Worm (Caenorhabditis elegans) whole organism, mixed stage, embryonic: ENCODE data around the gene sre-36.

Source experiments
- M03D4.4 ChIP-seq: sonication (generic microtip); optimal IDR thresholded peaks from 2 replicates; lab custom pipeline; 2017; ENCODE audit warnings: mild to moderate bottlenecking, missing genetic modification characterization, missing compliant biosample characterization
- bed-3 ChIP-seq: fragments of 200-800 bp; sonication (Bioruptor generic); optimal IDR thresholded peaks from 3 replicates; lab custom pipeline; 2018; ENCODE audit warnings: mild to moderate bottlenecking, missing genetic modification characterization, moderate library complexity, missing compliant biosample characterization
- blmp-1 ChIP-seq: fragments of 150-350 bp; optimal IDR thresholded peaks from 2 replicates; lab custom pipeline; 2014; ENCODE audit warnings: missing biosample characterization, missing genetic modification characterization
- ceh-43 ChIP-seq: fragments of 200-800 bp; sonication (Bioruptor generic); optimal IDR thresholded peaks from 2 replicates; lab custom pipeline; 2018; ENCODE audit warnings: mild to moderate bottlenecking, missing genetic modification characterization, moderate library complexity, missing compliant biosample characterization
- ceh-83 ChIP-seq: fragments of 200-800 bp; sonication (Bioruptor generic); optimal IDR thresholded peaks from 2 replicates; lab custom pipeline; 2018; ENCODE audit warnings: mild to moderate bottlenecking, missing genetic modification characterization, missing compliant biosample characterization
- ces-1 ChIP-seq: fragments of 150-350 bp; optimal IDR thresholded peaks from 2 replicates; lab custom pipeline; 2014; ENCODE audit warnings: missing biosample characterization, missing genetic modification reagents, missing genetic modification characterization
- cnd-1 ChIP-seq: fragments of 200-800 bp; sonication (Bioruptor generic); optimal IDR thresholded peaks from 2 replicates; lab custom pipeline; 2018; ENCODE audit warnings: mild to moderate bottlenecking, missing genetic modification characterization, missing compliant biosample characterization
- drap-1 ChIP-seq: fragments of 200-800 bp; sonication (Bioruptor generic); optimal IDR thresholded peaks from 3 replicates; lab custom pipeline; 2018; ENCODE audit warnings: mild to moderate bottlenecking, missing genetic modification characterization, missing compliant biosample characterization
- elt-1 ChIP-seq: sonication (generic microtip); optimal IDR thresholded peaks from 2 replicates; lab custom pipeline; 2017; ENCODE audit warnings: missing genetic modification characterization, mild to moderate bottlenecking, missing compliant biosample characterization, antibody characterized with exemption, moderate library complexity, borderline replicate concordance; ENCODE audit not compliant: insufficient read depth
- elt-3 ChIP-seq: fragments of 150-350 bp; optimal IDR thresholded peaks from 2 replicates; lab custom pipeline; 2014; ENCODE audit warnings: missing biosample characterization, missing genetic modification characterization
- flh-1 ChIP-seq: fragments of 200-800 bp; sonication (Bioruptor generic); optimal IDR thresholded peaks from 2 replicates; lab custom pipeline; 2018; ENCODE audit warnings: mild to moderate bottlenecking, missing genetic modification characterization, moderate library complexity, missing compliant biosample characterization
- ham-2 ChIP-seq: fragments of 200-800 bp; sonication (Bioruptor generic); optimal IDR thresholded peaks from 2 replicates; lab custom pipeline; 2018; ENCODE audit warnings: mild to moderate bottlenecking, missing genetic modification characterization, missing compliant biosample characterization
- hlh-1 ChIP-seq: fragments of 150-350 bp; optimal IDR thresholded peaks from 2 replicates; lab custom pipeline; 2014; ENCODE audit warnings: missing biosample characterization, missing genetic modification reagents, missing genetic modification characterization
- lin-13 ChIP-seq: fragments of 150-350 bp; optimal IDR thresholded peaks from 2 replicates; lab custom pipeline; 2014; ENCODE audit warnings: missing biosample characterization, missing genetic modification characterization
- lin-32 ChIP-seq: fragments of 200-800 bp; sonication (Bioruptor generic); optimal IDR thresholded peaks from 2 replicates; lab custom pipeline; 2018; ENCODE audit warnings: mild to moderate bottlenecking, missing genetic modification characterization, missing compliant biosample characterization
- lsy-2 ChIP-seq: fragments of 150-350 bp; optimal IDR thresholded peaks from 2 replicates; lab custom pipeline; 2014; ENCODE audit warnings: missing biosample characterization, missing genetic modification characterization
- mep-1 ChIP-seq: fragments of 150-350 bp; optimal IDR thresholded peaks from 2 replicates; lab custom pipeline; 2017; ENCODE audit warnings: missing biosample characterization, missing genetic modification reagents, missing genetic modification characterization, inconsistent platforms
- mls-2 ChIP-seq: sonication (generic microtip); optimal IDR thresholded peaks from 2 replicates; lab custom pipeline; 2016; ENCODE audit warnings: mild to moderate bottlenecking, missing genetic modification characterization, moderate library complexity, missing compliant biosample characterization
- nhr-12 ChIP-seq: fragments of 150-350 bp; optimal IDR thresholded peaks from 2 replicates; lab custom pipeline; 2014; ENCODE audit warnings: missing biosample characterization, missing genetic modification characterization
- nhr-2 ChIP-seq: fragments of 150-350 bp; optimal IDR thresholded peaks from 2 replicates; lab custom pipeline; 2014; ENCODE audit warnings: missing biosample characterization, missing genetic modification characterization
- nhr-237 ChIP-seq: fragments of 150-350 bp; optimal IDR thresholded peaks from 2 replicates; lab custom pipeline; 2014; ENCODE audit warnings: missing biosample characterization, missing genetic modification characterization
- nhr-28 ChIP-seq: fragments of 150-350 bp; optimal IDR thresholded peaks from 2 replicates; lab custom pipeline; 2014; ENCODE audit warnings: missing biosample characterization, missing genetic modification characterization
- nhr-76 ChIP-seq: sonication (generic microtip); optimal IDR thresholded peaks from 2 replicates; lab custom pipeline; 2017; ENCODE audit warnings: missing biosample characterization, missing genetic modification characterization
- pha-4 ChIP-seq: fragments of 150-350 bp; optimal IDR thresholded peaks from 2 replicates; lab custom pipeline; 2018; ENCODE audit warnings: missing biosample characterization, missing genetic modification reagents, missing genetic modification characterization
- sem-2 ChIP-seq: fragments of 200-800 bp; sonication (Bioruptor generic); optimal IDR thresholded peaks from 2 replicates; lab custom pipeline; 2018; ENCODE audit warnings: mild to moderate bottlenecking, missing genetic modification characterization, missing compliant biosample characterization
- snpc-4 ChIP-seq: fragments of 150-350 bp; optimal IDR thresholded peaks from 2 replicates; lab custom pipeline; 2014; ENCODE audit warnings: missing biosample characterization, missing genetic modification characterization
- sptf-1 ChIP-seq: sonication (generic microtip); optimal IDR thresholded peaks from 2 replicates; lab custom pipeline; 2017; ENCODE audit warnings: mild to moderate bottlenecking, missing genetic modification characterization, moderate library complexity, missing compliant biosample characterization
- tbx-8 ChIP-seq: fragments of 200-800 bp; sonication (Bioruptor generic); optimal IDR thresholded peaks from 2 replicates; lab custom pipeline; 2018; ENCODE audit warnings: mild to moderate bottlenecking, missing genetic modification characterization, moderate library complexity, missing compliant biosample characterization
- unc-120 ChIP-seq: sonication (generic microtip); optimal IDR thresholded peaks from 2 replicates; lab custom pipeline; 2017; ENCODE audit warnings: missing genetic modification characterization, missing compliant biosample characterization; ENCODE audit not compliant: poor library complexity, severe bottlenecking
- unc-39 ChIP-seq: fragments of 150-350 bp; optimal IDR thresholded peaks from 2 replicates; lab custom pipeline; 2014; ENCODE audit warnings: missing biosample characterization, missing genetic modification characterization
- unc-62 ChIP-seq: fragments of 150-350 bp; optimal IDR thresholded peaks from 2 replicates; lab custom pipeline; 2014; ENCODE audit warnings: missing biosample characterization, missing genetic modification reagents, missing genetic modification characterization
- zip-8 ChIP-seq: fragments of 150-350 bp; optimal IDR thresholded peaks from 2 replicates; lab custom pipeline; 2014; ENCODE audit warnings: missing biosample characterization, missing genetic modification characterization
- ztf-11 ChIP-seq: fragments of 150-350 bp; optimal IDR thresholded peaks from 2 replicates; lab custom pipeline; 2014; ENCODE audit warnings: missing biosample characterization, missing genetic modification characterization

Gene sre-36

DNA sequence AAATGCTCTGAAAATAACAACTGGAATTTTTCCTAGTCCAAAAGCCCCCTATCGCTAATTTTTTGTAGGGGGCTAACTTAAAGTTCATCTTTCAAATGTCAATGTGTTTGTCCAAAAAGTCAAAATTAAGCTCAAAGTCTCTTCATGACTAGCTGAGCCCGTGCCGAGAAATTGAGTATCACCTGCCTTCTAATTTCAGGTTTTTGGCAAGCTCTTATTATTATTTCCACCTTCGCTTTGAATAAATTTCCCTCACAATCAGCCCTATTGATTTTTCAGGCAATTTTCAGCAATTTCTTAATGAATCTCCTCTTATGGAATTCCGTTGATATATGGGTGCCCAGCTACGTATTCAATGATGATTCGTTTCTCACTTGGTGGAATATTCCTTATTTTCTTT, at the start of gene sre-36:
Gene sre-36 (plus strand): TSS at position 301 of the 400 bp plus-strand sequence.
- TF ChIP-seq nhr-237 (tag; lab: Kevin White, UChicago) = no peak
- TF ChIP-seq elt-1 (tag; lab: Kevin White, UChicago) = no peak
- no peak for TF ChIP-seq nhr-12
- TF ChIP-seq zip-8 (tag; lab: Kevin White, UChicago) = no peak
- no peak for TF ChIP-seq ceh-43
- no peak for TF ChIP-seq sem-2 (GFP tag; lab: Kevin White, UChicago)
- no peak for TF ChIP-seq ham-2 (GFP tag; lab: Kevin White, UChicago)
- TF ChIP-seq snpc-4 (tag; lab: Kevin White, UChicago) = no peak
- TF ChIP-seq ceh-83 (GFP tag; lab: Kevin White, UChicago) = no peak

DNA sequence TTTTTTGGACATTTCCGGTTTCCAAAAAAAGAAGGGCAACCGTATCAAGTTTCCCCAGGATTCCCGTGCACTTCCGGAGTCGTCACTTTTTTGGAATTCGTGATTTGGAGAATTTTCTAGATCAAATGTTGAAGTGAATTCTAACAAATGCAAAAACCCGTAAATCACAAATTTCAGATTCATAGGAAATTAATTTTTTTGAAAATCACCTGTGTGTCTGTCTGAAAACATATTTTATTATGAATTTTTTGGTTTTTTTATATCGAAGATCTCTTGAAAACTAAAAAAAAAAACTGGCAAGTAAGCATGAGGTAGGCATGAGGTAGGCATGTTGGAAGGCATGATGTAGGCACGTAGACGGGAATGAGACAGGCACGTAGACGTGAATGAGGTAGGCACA, 49.4 kb upstream of the sre-36 start:
- no peak for TF ChIP-seq flh-1 (GFP tag; lab: Kevin White, UChicago)
- TF ChIP-seq ham-2 (GFP tag; lab: Kevin White, UChicago) = no peak
- no peak for TF ChIP-seq elt-1 (tag; lab: Kevin White, UChicago)
- no peak for TF ChIP-seq M03D4.4 (tag; lab: Kevin White, UChicago)
- no peak for TF ChIP-seq zip-8 (tag; lab: Kevin White, UChicago)
- TF ChIP-seq mls-2 = no peak
- TF ChIP-seq mep-1 (tag; lab: Kevin White, UChicago) = no peak
- TF ChIP-seq unc-39 = no peak
- no peak for TF ChIP-seq snpc-4 (tag; lab: Kevin White, UChicago)
- TF ChIP-seq lin-32 (GFP tag; lab: Kevin White, UChicago) = no peak
- no peak for TF ChIP-seq tbx-8 (GFP tag; lab: Kevin White, UChicago)

DNA sequence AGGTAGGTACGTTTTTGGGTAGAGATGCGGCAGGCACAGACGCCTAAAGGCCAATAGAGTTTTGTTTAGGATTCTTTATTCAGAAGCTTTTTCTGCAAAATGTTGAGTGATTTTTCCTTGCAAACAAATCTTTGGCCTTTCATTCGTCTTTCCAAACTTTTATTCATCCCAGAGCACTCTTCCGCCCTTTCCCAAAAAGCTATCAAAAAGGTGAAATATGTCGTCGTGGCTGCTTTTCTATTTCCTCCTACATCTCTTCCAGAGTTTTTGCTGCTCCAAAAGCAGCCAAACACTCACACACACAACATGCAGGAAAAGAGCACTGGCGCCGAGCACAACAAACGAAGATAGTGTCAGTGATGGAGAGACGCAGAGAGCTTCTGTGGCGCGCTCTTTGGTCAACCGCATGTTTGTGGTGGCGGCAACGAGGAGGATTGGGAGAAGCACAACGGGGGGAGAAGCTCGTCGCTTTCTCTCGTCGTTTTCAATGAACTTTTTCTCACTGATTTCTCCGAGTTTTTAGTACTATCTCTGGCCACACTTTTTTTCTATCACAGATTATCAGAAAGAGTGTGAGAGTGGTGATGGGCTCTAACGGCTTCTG, 48.6 kb upstream of the sre-36 start:
- TF ChIP-seq drap-1 (peak; percentile 33), ztf-11 (tag; lab: Kevin White, UChicago) (no peak), unc-120 (tag; lab: Kevin White, UChicago) (peak; percentile 77), mep-1 (tag; lab: Kevin White, UChicago) (peak; percentile 0)

DNA sequence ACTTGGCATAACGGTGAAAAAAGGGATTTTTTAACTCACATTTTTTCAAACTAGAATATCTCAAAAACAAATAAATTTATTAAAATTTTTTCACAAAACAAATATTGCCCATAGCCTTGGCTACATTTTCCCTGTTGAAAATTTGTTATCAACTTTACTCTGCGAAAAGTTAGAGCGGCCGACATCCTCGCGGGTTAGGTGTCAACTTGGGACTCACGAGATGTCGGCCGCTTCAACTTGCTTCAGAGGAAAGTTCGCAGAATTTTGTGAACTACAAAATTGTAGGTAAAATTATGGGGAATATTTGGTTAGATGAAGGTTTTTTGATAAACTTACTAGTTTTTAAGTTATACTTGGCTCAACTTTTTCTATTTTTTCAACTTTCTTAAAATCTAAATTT, 47.7 kb upstream of the sre-36 start:
- TF ChIP-seq M03D4.4 (tag; lab: Kevin White, UChicago) = no peak
- no peak for TF ChIP-seq bed-3 (GFP tag; lab: Kevin White, UChicago)
- TF ChIP-seq nhr-28 = no peak
- no peak for TF ChIP-seq unc-120 (tag; lab: Kevin White, UChicago)
- no peak for TF ChIP-seq ham-2 (GFP tag; lab: Kevin White, UChicago)
- TF ChIP-seq ceh-43 = no peak
- TF ChIP-seq nhr-76 (tag; lab: Kevin White, UChicago) = no peak
- TF ChIP-seq nhr-2 (tag; lab: Kevin White, UChicago) = no peak
- TF ChIP-seq snpc-4 (tag; lab: Kevin White, UChicago) = no peak
- TF ChIP-seq blmp-1 = no peak
- TF ChIP-seq flh-1 (GFP tag; lab: Kevin White, UChicago) = no peak
- no peak for TF ChIP-seq cnd-1 (tag; lab: Kevin White, UChicago)
- no peak for TF ChIP-seq elt-3
- no peak for TF ChIP-seq mls-2
- no peak for TF ChIP-seq pha-4 (tag; lab: Kevin White, UChicago)
- no peak for TF ChIP-seq lin-32 (GFP tag; lab: Kevin White, UChicago)
- TF ChIP-seq sem-2 (GFP tag; lab: Kevin White, UChicago) = no peak
- no peak for TF ChIP-seq lin-13
- no peak for TF ChIP-seq ces-1 (GFP tag; lab: Kevin White, UChicago)
- no peak for TF ChIP-seq drap-1
- TF ChIP-seq, all 35 proteins: peak for 0

DNA sequence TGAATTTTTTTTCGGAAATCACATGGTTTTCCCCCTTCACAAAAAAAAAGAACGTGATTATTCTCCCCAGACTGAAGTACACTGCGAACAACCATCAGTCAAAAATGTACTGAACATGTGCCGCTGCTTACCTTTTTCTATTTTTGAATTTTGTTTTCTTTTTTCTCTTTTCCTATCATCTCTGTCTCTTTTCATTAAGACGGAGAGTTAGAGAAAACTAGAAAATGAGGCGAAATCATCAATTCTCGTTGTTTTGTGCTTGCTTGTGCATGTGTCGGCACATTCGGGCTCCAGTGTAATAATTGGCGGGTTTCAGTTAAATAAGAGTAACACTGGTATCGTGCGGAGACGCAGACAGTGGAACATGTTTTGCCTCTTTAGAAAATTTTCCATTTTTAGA, 47.2 kb upstream of the sre-36 start:
- TF ChIP-seq drap-1 = no peak
- no peak for TF ChIP-seq sptf-1 (tag; lab: Kevin White, UChicago)
- peak; percentile 12 for TF ChIP-seq unc-62 (GFP tag; lab: Kevin White, UChicago)
- no peak for TF ChIP-seq nhr-76 (tag; lab: Kevin White, UChicago)
- no peak for TF ChIP-seq bed-3 (GFP tag; lab: Kevin White, UChicago)
- TF ChIP-seq snpc-4 (tag; lab: Kevin White, UChicago) = no peak
- TF ChIP-seq mep-1 (tag; lab: Kevin White, UChicago) = no peak
- TF ChIP-seq hlh-1 (tag; lab: Kevin White, UChicago) = peak; percentile 39
- no peak for TF ChIP-seq ceh-83 (GFP tag; lab: Kevin White, UChicago)
- no peak for TF ChIP-seq nhr-12
- TF ChIP-seq lin-13 = no peak
- no peak for TF ChIP-seq ces-1 (GFP tag; lab: Kevin White, UChicago)
- TF ChIP-seq blmp-1 = no peak
- peak; percentile 67 for TF ChIP-seq unc-120 (tag; lab: Kevin White, UChicago)
- TF ChIP-seq lsy-2 (tag; lab: Kevin White, UChicago) = no peak
